Fruit fly (Drosophila melanogaster) whole organism, pupa: Measurements from ENCODE around the gene CG33003.

ENCODE experiments used
- CG13204 ChIP-seq: fragments of 200-800 bp; sonication (Bioruptor generic); optimal IDR thresholded peaks from 2 replicates; lab custom pipeline; 2018; ENCODE audit warnings: missing biosample characterization, mild to moderate bottlenecking, missing genetic modification characterization, moderate library complexity
- CG15710 ChIP-seq: fragments of 200-800 bp; sonication (Bioruptor generic); optimal IDR thresholded peaks from 2 replicates; lab custom pipeline; 2018; ENCODE audit warnings: missing biosample characterization, mild to moderate bottlenecking, missing genetic modification characterization, moderate library complexity
- CG8159 ChIP-seq: fragments of 200-800 bp; sonication (Bioruptor generic); optimal IDR thresholded peaks from 3 replicates; lab custom pipeline; 2018; ENCODE audit warnings: missing biosample characterization, mild to moderate bottlenecking, missing genetic modification characterization, moderate library complexity
- CG9948 ChIP-seq: fragments of 200-800 bp; sonication (Bioruptor generic); optimal IDR thresholded peaks from 2 replicates; lab custom pipeline; 2018; ENCODE audit warnings: missing biosample characterization, mild to moderate bottlenecking, missing genetic modification characterization, moderate library complexity
- Pif1A ChIP-seq: fragments of 200-800 bp; sonication (Bioruptor generic); optimal IDR thresholded peaks from 3 replicates; lab custom pipeline; 2016; ENCODE audit warnings: missing biosample characterization, missing genetic modification characterization
- fd96Ca ChIP-seq: fragments of 200-800 bp; sonication (Bioruptor generic); IDR thresholded peaks from 3 replicates; pipeline ENCODE4 v1.3.6; 2022; ENCODE audit warnings: missing biosample characterization, missing genetic modification characterization
- gl ChIP-seq: fragments of 200-800 bp; sonication (Bioruptor generic); optimal IDR thresholded peaks from 2 replicates; lab custom pipeline; 2018; ENCODE audit warnings: missing biosample characterization, mild to moderate bottlenecking, missing genetic modification characterization
- rn ChIP-seq: fragments of 200-800 bp; sonication (Bioruptor generic); IDR thresholded peaks from 2 replicates; pipeline ENCODE4 v1.3.6; 2022; ENCODE audit warnings: missing biosample characterization, missing genetic modification characterization

- TF ChIP-seq rn (GFP tag; lab: Robert Waterston, UW) (no peak), gl (no peak), Pif1A (GFP tag; lab: Kevin White, UChicago) (no peak), fd96Ca (no peak), CG9948 (tag; lab: Kevin White, UChicago) (no peak), CG13204 (GFP tag; lab: Kevin White, UChicago) (no peak), CG15710 (tag; lab: Kevin White, UChicago) (no peak), CG8159 (tag; lab: Kevin White, UChicago) (no peak)
Measured at dm6 chr2L:4422154-4422553, 21.4 kb downstream of the CG33003 start.
